Worm (Caenorhabditis elegans): ENCODE data around the gene srt-4.
"Not testable (repeated sequence)": the region's sequence is repeated elsewhere in the genome, so short reads cannot be mapped to it uniquely, and the experiment has no call there.

srt-4 gene

DNA sequence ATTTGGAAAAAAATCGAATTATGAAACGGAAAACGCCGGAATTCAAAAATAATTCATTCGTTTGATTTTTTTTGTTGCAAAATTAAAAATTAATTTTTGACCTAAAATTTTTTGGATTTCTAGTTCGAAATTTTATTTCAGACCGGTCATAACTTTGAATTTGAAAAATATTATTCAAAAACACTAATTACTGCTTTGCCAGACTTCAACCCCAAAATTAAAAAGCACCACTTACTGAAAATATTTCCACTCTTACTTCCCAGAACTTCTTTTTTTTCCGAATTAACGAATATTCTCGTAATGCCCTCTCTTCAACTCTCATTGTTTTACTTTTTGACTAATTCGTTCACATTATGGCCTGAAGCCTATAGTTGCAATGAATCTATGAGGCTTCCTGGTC is at the start of gene srt-4:
Gene srt-4, plus strand, starts transcription at position 301 of the 400 bp plus-strand sequence.
- TF ChIP-seq unc-3 (GFP tag; conservative IDR thresholded peaks at IDR 0.05) (no peak), unc-3 (tag; optimal IDR thresholded peaks at IDR 0.05) (no peak), pat-9 (tag; optimal IDR thresholded peaks at IDR 0.05) (no peak), lim-6 (tag; optimal IDR thresholded peaks at IDR 0.05) (no peak), ets-4 (tag; optimal IDR thresholded peaks at IDR 0.05) (no peak), sdc-2 (tag; optimal IDR thresholded peaks at IDR 0.05) (no peak), hlh-6 (tag; optimal IDR thresholded peaks at IDR 0.05) (no peak), nhr-232 (tag; optimal IDR thresholded peaks at IDR 0.05) (no peak), ceh-48 (tag; optimal IDR thresholded peaks at IDR 0.05) (no peak), Y22D7AL.16 (tag; optimal IDR thresholded peaks at IDR 0.05) (no peak), elt-4 (tag; optimal IDR thresholded peaks at IDR 0.05) (no peak), ahr-1 (tag; optimal IDR thresholded peaks at IDR 0.05) (no peak), K09A11.1 (tag; optimal IDR thresholded peaks at IDR 0.05; ENCODE audit: insufficient read depth) (no peak), syd-9 (tag; optimal IDR thresholded peaks at IDR 0.05) (no peak), nfya-1 (tag; optimal IDR thresholded peaks at IDR 0.05) (no peak), dve-1 (tag; optimal IDR thresholded peaks at IDR 0.05) (no peak), ceh-9 (tag; optimal IDR thresholded peaks at IDR 0.05) (no peak), ceh-2 (tag; optimal IDR thresholded peaks at IDR 0.05) (no peak), gmeb-2 (tag; optimal IDR thresholded peaks at IDR 0.05) (no peak), fkh-10 (GFP tag; optimal IDR thresholded peaks at IDR 0.05) (no peak), ceh-34 (tag; optimal IDR thresholded peaks at IDR 0.05) (no peak)

DNA sequence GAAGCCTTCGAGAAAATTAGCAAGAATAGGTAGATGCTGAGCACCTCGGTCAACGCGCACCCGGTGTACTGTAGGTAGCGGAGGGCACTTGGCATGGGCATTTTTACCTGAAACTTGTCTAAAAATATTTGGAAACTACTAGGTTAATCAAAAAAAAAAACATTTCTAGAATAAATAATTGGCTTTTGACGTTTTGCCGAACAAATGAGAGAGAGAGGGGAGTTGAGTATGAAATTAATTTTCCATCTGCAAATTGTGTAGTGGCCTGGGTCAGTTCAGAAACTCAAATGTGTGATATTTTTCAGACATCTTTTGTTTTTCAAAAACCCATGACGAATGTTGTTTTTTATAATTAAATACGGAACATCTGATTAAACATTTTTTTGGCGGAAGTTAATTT is 41.4 kb upstream of the srt-4 start, which contains the start of gene Y45G12C.10:
Gene Y45G12C.10, minus strand, starts transcription at position 101 of the 400 bp plus-strand sequence.
- not testable (repeated sequence) for TF ChIP-seq odd-2, eyg-1, nfya-1 (tag; optimal IDR thresholded peaks at IDR 0.05)

DNA sequence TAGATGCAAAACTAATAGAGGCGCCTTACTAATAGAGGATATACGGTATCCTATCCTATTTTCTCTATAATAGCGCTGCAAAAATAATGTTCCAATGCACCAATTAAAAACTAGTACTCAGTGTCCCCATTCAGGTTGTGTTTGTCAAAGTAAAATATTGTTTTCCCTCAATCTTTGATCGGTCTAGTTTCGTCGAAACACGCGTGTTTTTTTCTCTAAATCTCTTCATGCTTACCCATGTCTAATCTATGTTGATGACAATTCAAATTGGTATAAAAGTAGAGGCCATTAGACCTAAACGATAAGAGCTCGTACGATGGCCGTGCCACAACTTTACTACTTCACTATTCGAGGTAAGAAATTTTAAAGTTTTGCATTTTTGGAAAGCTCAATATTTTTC is 16.3 kb upstream of the srt-4 start, which contains the start of gene gst-10:
Gene gst-10, plus strand, starts transcription at position 301 of the 400 bp plus-strand sequence.
- TF ChIP-seq pros-1, pqm-1, npax-4 (tag; optimal IDR thresholded peaks at IDR 0.05): not testable (repeated sequence)

ce11 chrV:2565525-2565924 is 12.2 kb upstream of the srt-4 start, which contains the start of gene Y45G12C.1:
Gene Y45G12C.1 (plus strand): TSS chrV:2565683.
- TF ChIP-seq elt-2 (tag; optimal IDR thresholded peaks at IDR 0.05) (peak; percentile 46), unc-86 (tag; optimal IDR thresholded peaks at IDR 0.05) (no peak)

DNA sequence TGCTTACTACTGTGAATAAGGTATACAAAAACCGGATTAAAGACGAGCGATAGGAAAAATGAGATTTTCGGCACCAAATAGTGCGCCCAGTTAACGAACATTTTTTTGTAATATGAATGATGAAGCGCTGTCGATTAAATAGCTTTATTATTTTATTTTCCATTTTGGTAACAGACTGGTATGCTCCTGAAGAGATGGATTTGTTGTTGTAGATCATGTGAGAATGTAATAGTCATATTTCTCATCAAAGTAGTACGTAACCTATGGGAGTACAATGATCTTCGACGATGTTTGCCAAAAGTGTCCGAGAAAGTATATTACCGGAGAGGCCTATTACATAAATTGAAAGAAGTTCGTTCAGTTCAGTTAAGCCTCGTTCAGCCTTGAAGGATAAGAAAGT is 7.1 kb upstream of the srt-4 start, which contains the start of gene srj-19:
Gene srj-19, minus strand, starts transcription at position 101 of the 400 bp plus-strand sequence.
- TF ChIP-seq tbx-2 (tag; optimal IDR thresholded peaks at IDR 0.05) (no peak), unc-42 (tag; optimal IDR thresholded peaks at IDR 0.05) (no peak), dmd-4 (tag; optimal IDR thresholded peaks at IDR 0.05; ENCODE audit: borderline replicate concordance) (no peak), eyg-1 (tag; optimal IDR thresholded peaks at IDR 0.05) (no peak), ttx-3 (tag; optimal IDR thresholded peaks at IDR 0.05) (no peak), ref-2 (tag; optimal IDR thresholded peaks at IDR 0.05) (no peak), K09A11.1 (tag; optimal IDR thresholded peaks at IDR 0.05; ENCODE audit: insufficient read depth) (no peak)

DNA sequence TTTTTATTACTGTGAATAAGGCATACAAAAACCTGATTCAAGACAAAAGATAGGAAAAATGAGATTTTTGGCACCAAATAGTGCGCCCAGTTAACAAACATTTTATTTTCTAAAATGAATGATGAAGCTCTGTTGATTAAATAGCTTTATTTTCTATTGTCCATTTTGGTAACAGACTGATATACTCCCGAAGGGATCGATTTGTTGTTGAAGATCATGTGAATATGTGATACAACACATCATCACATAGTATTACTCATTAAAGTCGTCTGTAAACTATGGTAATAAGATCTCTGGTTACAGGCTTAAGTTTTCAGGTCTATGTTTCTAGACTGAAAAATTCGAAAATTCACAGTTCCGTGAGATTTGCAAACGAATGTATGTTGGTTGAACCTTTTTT is 4.6 kb upstream of the srt-4 start, which contains the start of gene srj-20:
Gene srj-20, minus strand, starts transcription at position 101 of the 400 bp plus-strand sequence.
- TF ChIP-seq K09A11.1 (tag; optimal IDR thresholded peaks at IDR 0.05; ENCODE audit: insufficient read depth): no peak
- TF ChIP-seq ceh-30 (tag; optimal IDR thresholded peaks at IDR 0.05): no peak
- TF ChIP-seq mec-3 (tag; optimal IDR thresholded peaks at IDR 0.05; ENCODE audit: borderline replicate concordance): no peak
- no peak for TF ChIP-seq nhr-11 (tag; optimal IDR thresholded peaks at IDR 0.05)
- no peak for TF ChIP-seq zip-5 (tag; optimal IDR thresholded peaks at IDR 0.05)
- no peak for TF ChIP-seq ceh-22 (tag; optimal IDR thresholded peaks at IDR 0.05)
- TF ChIP-seq madf-2 (tag; optimal IDR thresholded peaks at IDR 0.05): no peak
- no peak for TF ChIP-seq elt-4 (tag; optimal IDR thresholded peaks at IDR 0.05)
- no peak for TF ChIP-seq ceh-34 (tag; optimal IDR thresholded peaks at IDR 0.05)

All from whole organism, late embryonic.